Fruit fly (Drosophila melanogaster) Kc167 (cell line): ENCODE measurements around the gene GNBP2.

ENCODE experiments used
- Myc ChIP-seq: fragments of >200 bp; optimal IDR thresholded peaks from 2 replicates; lab custom pipeline; 2017; ENCODE audit warnings: missing external identifiers
- Sin3A ChIP-seq: fragments of >200 bp; optimal IDR thresholded peaks from 2 replicates; lab custom pipeline; 2018; ENCODE audit warnings: missing external identifiers
- h ChIP-seq: fragments of >200 bp; optimal IDR thresholded peaks from 3 replicates; lab custom pipeline; 2018; ENCODE audit warnings: missing external identifiers
- insv ChIP-seq: fragments of >200 bp; optimal IDR thresholded peaks from 3 replicates; lab custom pipeline; 2018; ENCODE audit warnings: missing external identifiers
- psq ChIP-seq: fragments of >200 bp; optimal IDR thresholded peaks from 2 replicates; lab custom pipeline; 2017; ENCODE audit warnings: missing external identifiers
- ttk ChIP-seq: sonication (Bioruptor generic); optimal IDR thresholded peaks from 2 replicates; lab custom pipeline; 2017; ENCODE audit warnings: missing external identifiers

GNBP2 gene

dm6 chr3L:18653737-18654136 is 21.5 kb downstream of the GNBP2 start:
- TF ChIP-seq psq (lab: Kevin White, UChicago) (no peak), ttk (lab: Kevin White, UChicago) (no peak), Sin3A (lab: Kevin White, UChicago) (no peak), insv (lab: Kevin White, UChicago) (no peak), h (lab: Kevin White, UChicago) (no peak), Myc (lab: Kevin White, UChicago) (no peak)

dm6 chr3L:18643222-18643621 is 32.0 kb downstream of the GNBP2 start:
- no peak for TF ChIP-seq insv (lab: Kevin White, UChicago)
- TF ChIP-seq h (lab: Kevin White, UChicago): no peak

- TF ChIP-seq Myc (lab: Kevin White, UChicago) (no peak), psq (lab: Kevin White, UChicago) (no peak), insv (lab: Kevin White, UChicago) (no peak), Sin3A (lab: Kevin White, UChicago) (no peak), h (lab: Kevin White, UChicago) (no peak), ttk (lab: Kevin White, UChicago) (no peak)
Observed at dm6 chr3L:18640584-18641527, 34.4 kb downstream of the GNBP2 start.

DNA sequence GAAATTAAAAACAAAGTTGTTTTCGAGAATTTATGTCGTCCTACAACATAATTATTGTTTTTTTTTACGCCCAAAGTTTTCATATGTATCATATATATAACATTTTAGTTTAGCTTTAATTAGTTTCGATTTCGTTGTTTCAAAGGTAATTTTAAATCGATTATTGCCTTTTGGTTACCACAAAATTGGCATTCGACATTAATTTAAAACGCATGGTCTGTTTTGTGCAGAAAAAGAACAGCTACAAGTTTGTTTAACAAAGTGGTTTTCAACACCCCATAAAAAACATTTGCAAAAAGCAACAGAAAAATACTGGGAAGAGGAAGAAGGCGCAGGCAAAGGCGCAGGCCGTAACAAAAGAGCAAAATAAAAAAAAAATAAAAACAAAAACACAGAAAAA is 36.7 kb downstream of the GNBP2 start:
- TF ChIP-seq h (lab: Kevin White, UChicago) (no peak), Sin3A (lab: Kevin White, UChicago) (no peak), insv (lab: Kevin White, UChicago) (no peak), ttk (lab: Kevin White, UChicago) (no peak), Myc (lab: Kevin White, UChicago) (no peak), psq (lab: Kevin White, UChicago) (no peak)

- TF ChIP-seq h (lab: Kevin White, UChicago) (no peak), Myc (lab: Kevin White, UChicago) (no peak), psq (lab: Kevin White, UChicago) (no peak)
Observed at dm6 chr3L:18638043-18638442, 37.2 kb downstream of the GNBP2 start.

DNA sequence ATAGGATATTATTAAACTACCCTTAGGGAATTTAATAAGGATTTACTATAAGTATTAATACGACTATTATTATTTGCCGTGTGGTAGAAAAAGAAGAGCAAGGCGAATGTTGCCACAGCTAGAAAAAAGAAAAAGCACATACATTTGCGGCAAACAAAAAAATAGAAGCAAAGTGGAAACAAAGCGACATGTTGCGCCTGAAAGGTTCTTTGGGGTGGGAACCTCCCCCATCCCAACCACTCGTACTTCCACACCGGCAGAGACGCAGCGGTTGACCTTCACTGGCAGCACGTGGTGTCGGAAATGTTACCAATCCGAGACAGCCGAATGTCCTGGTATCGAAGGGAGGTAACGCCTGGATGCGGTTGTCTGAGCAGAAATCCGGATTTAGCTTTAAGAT is 37.9 kb downstream of the GNBP2 start:
- TF ChIP-seq Sin3A (lab: Kevin White, UChicago): no peak

DNA sequence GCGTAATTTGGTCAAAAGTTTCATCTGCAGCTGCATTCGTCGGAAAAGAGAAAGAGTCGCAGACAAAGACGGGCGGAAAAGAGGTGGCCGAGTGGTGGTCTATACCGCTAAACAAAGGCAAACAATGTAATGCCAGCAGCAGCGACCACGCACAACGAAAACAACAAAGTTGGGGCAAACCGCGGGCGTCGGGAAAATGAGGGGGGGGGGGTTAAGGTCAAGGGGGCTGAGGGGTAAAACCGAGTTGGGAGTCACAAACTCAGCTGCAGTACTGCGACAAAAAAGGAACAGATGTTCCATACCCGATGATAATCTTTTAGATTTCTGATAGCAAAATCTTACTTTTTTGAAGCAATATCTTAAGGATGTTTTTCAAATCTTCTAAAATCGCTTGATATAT is 38.4 kb downstream of the GNBP2 start:
- no peak for TF ChIP-seq h (lab: Kevin White, UChicago)
- TF ChIP-seq psq (lab: Kevin White, UChicago): no peak
- no peak for TF ChIP-seq ttk (lab: Kevin White, UChicago)
- TF ChIP-seq Myc (lab: Kevin White, UChicago): no peak
- TF ChIP-seq insv (lab: Kevin White, UChicago): no peak
- no peak for TF ChIP-seq Sin3A (lab: Kevin White, UChicago)

- TF ChIP-seq Myc (lab: Kevin White, UChicago): no peak
- TF ChIP-seq psq (lab: Kevin White, UChicago): no peak
- no peak for TF ChIP-seq insv (lab: Kevin White, UChicago)
- no peak for TF ChIP-seq h (lab: Kevin White, UChicago)
- no peak for TF ChIP-seq ttk (lab: Kevin White, UChicago)
Observed at dm6 chr3L:18634792-18635471, 40.3 kb downstream of the GNBP2 start.

DNA sequence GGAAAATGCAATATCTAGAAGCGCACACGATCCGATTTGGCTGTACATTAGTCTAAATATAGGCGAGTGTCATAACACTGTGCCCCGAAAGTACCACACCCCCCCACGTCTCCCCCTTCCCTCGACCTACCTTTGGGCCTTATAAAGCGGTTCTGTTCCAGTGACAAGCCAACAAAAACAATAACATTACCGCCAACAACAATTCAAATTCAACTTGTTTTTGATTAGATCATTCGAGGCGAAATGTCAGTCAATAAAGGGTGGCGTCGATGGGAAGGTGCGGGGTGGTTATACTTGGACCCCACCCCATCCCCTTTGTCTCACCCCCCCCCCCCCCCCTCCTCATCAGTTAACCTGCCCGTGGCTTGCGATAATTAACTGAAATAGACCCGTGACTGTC is 42.1 kb downstream of the GNBP2 start:
- no peak for TF ChIP-seq psq (lab: Kevin White, UChicago)
- no peak for TF ChIP-seq h (lab: Kevin White, UChicago)

DNA sequence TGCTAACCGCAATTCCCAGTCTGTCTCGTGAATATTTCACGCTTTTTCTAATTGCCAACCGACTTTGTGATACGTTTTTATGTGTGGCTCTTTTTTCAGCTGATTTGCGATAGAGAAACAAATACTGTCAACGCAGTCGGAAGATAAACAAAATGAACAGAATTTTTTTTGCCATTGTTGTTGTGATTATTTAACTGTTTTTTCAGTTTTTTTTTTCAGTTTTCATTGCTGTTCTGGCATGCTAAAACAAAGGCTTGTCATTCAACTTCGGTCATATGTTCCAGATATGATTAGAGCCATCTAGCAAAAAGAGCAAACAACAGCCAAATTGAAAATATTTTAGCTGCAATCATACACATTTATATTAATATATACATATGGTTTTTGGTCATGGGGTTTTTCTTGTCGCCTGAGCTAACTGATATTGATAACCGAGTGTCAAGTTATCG is 43.0 kb downstream of the GNBP2 start:
- TF ChIP-seq Myc (lab: Kevin White, UChicago) (no peak), Sin3A (lab: Kevin White, UChicago) (no peak)

- TF ChIP-seq insv (lab: Kevin White, UChicago) (no peak), ttk (lab: Kevin White, UChicago) (no peak), Sin3A (lab: Kevin White, UChicago) (no peak), psq (lab: Kevin White, UChicago) (no peak), Myc (lab: Kevin White, UChicago) (no peak), h (lab: Kevin White, UChicago) (no peak)
Observed at dm6 chr3L:18629874-18630273, 45.3 kb downstream of the GNBP2 start.

dm6 chr3L:18628458-18628857 is 46.8 kb downstream of the GNBP2 start:
- TF ChIP-seq h (lab: Kevin White, UChicago) (no peak), ttk (lab: Kevin White, UChicago) (no peak), psq (lab: Kevin White, UChicago) (no peak), Sin3A (lab: Kevin White, UChicago) (no peak), Myc (lab: Kevin White, UChicago) (no peak), insv (lab: Kevin White, UChicago) (no peak)
